Worm (Caenorhabditis elegans) whole organism, L3 larva: ENCODE results near the gene F09B9.5.

Experiments used
- fos-1 ChIP-seq: fragments of 150-350 bp; optimal IDR thresholded peaks from 2 replicates; lab custom pipeline; 2014; ENCODE audit warnings: missing biosample characterization, missing genetic modification characterization
- nhr-11 ChIP-seq: fragments of 150-350 bp; optimal IDR thresholded peaks from 2 replicates; lab custom pipeline; 2014; ENCODE audit warnings: missing biosample characterization, missing genetic modification characterization
- nhr-25 ChIP-seq: sonication (generic microtip); optimal IDR thresholded peaks from 2 replicates; lab custom pipeline; 2017; ENCODE audit warnings: missing biosample characterization, missing genetic modification characterization
- unc-39 ChIP-seq: sonication (generic microtip); optimal IDR thresholded peaks from 4 replicates; lab custom pipeline; 2017; ENCODE audit warnings: missing biosample characterization, missing genetic modification characterization
- ztf-4 ChIP-seq: fragments of 150-350 bp; optimal IDR thresholded peaks from 2 replicates; lab custom pipeline; 2014; ENCODE audit warnings: missing biosample characterization, missing genetic modification characterization

DNA sequence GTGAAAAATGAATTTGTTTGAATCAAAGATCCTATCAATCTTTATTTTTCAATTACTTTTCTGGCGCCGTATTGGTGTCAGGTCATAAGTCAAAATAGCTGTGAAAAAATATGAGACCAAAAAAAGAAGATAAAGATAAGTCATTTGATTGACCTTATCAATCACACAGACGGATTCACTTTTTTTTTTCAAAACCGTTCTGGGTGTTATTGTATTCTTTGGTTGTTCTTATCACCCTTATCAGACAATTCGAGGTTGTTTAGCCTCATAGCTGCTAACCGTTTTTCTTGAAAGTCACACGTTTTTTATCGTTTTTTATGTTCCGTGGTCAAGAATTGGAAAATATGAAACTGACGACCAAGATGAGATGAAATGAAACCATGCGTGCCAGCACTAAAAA lies 13.9 kb downstream of the F09B9.5 start:
- TF ChIP-seq nhr-25 (tag; lab: Kevin White, UChicago) (no peak), fos-1 (tag; lab: Kevin White, UChicago) (no peak), ztf-4 (no peak), unc-39 (tag; lab: Kevin White, UChicago) (no peak), nhr-11 (tag; lab: Kevin White, UChicago) (no peak)
